Worm (Caenorhabditis elegans): Measurements from ENCODE around the gene lgc-7.
"Not testable (repeated sequence)": the region's sequence is repeated elsewhere in the genome, so short reads cannot be mapped to it uniquely, and the experiment has no call there.

DNA sequence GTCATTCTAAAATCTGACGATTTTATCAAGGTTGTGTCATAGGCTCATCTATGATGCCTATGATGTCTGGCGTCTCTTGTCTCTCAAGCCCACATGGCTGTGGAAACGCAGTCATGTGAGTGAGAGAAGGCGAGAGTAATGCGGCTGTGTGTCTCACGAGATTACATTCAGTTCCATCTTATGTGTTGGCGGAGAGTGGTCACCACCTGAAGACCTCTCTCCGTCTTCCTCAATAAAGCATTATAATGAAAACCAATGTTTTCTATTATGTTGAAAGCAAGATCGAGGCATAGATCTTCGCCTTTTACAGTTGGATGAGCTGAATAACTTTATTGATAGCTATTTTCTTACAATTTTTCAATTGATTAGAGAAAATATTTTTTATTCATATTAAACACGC is 54.0 kb downstream of the lgc-7 start:
- TF ChIP-seq lin-39, peb-1, skn-1, nhr-10 (tag; optimal IDR thresholded peaks at IDR 0.05): not testable (repeated sequence)
